Worm (Caenorhabditis elegans): ENCODE results near the gene thoc-2.

The thoc-2 gene

ce11 chrIII:6382987-6383602, 15.3 kb downstream of the thoc-2 start, which contains the start of gene let-716 (continued):
- TF ChIP-seq F49E8.2 (tag; optimal IDR thresholded peaks at IDR 0.05; ENCODE audit: borderline replicate concordance) (no peak), ceh-20 (GFP tag; IDR thresholded peaks at IDR 0.05) (no peak), T20F7.1 (GFP tag; optimal IDR thresholded peaks at IDR 0.05) (no peak), ZK546.5 (tag; optimal IDR thresholded peaks at IDR 0.05) (no peak), Y75B8A.6 (GFP tag; IDR thresholded peaks at IDR 0.05) (no peak), unc-39 (tag; optimal IDR thresholded peaks at IDR 0.05) (no peak), hlh-30 (tag; optimal IDR thresholded peaks at IDR 0.05; ENCODE audit: insufficient read depth) (no peak), mxl-3 (GFP tag; optimal IDR thresholded peaks at IDR 0.05) (no peak), hif-1 (tag; optimal IDR thresholded peaks at IDR 0.05) (peak in 1 of 2 experiments; percentile 20), lin-29 (GFP tag; IDR thresholded peaks at IDR 0.05) (no peak), nhr-76 (tag; optimal IDR thresholded peaks at IDR 0.05) (no peak), daf-16 (GFP tag; optimal IDR thresholded peaks at IDR 0.05) (no peak), daf-16 (tag; optimal IDR thresholded peaks at IDR 0.05) (no peak), nhr-48 (tag; optimal IDR thresholded peaks at IDR 0.05) (no peak)

DNA sequence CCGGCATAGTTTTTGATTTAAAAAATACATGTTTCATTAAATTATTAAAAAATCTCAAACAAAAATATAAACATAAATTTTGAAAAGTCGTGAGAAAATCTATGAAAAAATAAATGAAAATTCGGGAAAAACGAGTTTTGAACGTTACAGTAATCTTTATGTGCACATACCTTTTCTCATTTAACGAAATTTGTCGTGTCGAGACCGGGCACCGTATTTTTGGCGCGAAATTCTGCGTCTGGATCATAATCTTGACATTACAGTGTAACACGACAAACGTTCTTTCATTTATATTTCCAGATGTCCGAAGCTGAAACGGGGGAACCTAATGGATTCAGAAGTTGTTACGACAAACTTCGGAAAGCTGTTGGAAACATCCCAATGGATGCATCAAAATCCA, 21.7 kb downstream of the thoc-2 start, which contains the start of gene C16A3.2:
Gene C16A3.2, plus strand, starts transcription at position 301 of the 400 bp plus-strand sequence.
- TF ChIP-seq duxl-1 (tag; optimal IDR thresholded peaks at IDR 0.05; ENCODE audit: poor library complexity) (no peak), ZK546.5 (tag; optimal IDR thresholded peaks at IDR 0.05) (no peak), dmd-9 (GFP tag; IDR thresholded peaks at IDR 0.05) (no peak), mxl-2 (GFP tag; conservative IDR thresholded peaks at IDR 0.05) (no peak)

- TF ChIP-seq dve-1 (tag; optimal IDR thresholded peaks at IDR 0.05; ENCODE audit: insufficient read depth) (no peak), rbr-2 (tag; optimal IDR thresholded peaks at IDR 0.05) (no peak)
Observed at ce11 chrIII:6390644-6391043, 22.8 kb downstream of the thoc-2 start, which contains the start of gene smrc-1. smrc-1 (plus strand) TSS chrIII:6390944.

DNA sequence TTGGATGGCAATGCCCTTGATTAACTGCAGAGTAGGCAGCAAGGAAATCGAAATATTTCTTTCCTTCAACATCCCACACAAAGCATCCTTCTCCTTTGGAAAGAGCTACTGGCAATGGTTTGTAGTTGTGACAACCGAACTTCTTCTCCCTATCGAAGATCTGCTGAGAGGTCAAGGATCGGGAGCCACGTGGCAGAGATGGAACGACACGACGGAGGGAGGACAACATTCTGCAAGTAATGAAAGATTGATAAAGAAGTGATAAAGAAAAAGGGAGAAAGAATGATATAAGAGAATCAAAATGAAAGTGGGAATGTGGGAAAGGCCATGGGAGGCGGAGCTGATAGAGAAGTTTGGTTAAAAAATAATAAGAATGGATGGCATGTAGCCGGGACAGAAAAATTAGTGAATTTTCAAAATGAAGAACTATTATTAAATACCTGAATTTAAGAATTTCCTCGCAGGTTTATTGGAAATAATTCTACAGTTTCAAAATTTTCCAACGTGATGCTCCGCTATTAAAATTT, 27.9 kb downstream of the thoc-2 start, which contains the start of gene oatr-1:
Gene oatr-1, minus strand, starts transcription at position 477 of the 527 bp plus-strand sequence.
- TF ChIP-seq ceh-20 (GFP tag; IDR thresholded peaks at IDR 0.05) (no peak), dve-1 (tag; optimal IDR thresholded peaks at IDR 0.05; ENCODE audit: insufficient read depth) (peak; percentile 27), lin-13 (GFP tag; optimal IDR thresholded peaks at IDR 0.05) (no peak), D1046.2 (GFP tag; IDR thresholded peaks at IDR 0.05) (no peak), aha-1 (tag) (peak; percentile 49), arid-1 (GFP tag; conservative IDR thresholded peaks at IDR 0.05) (no peak), nhr-11 (tag; optimal IDR thresholded peaks at IDR 0.05) (no peak), nhr-28 (tag; optimal IDR thresholded peaks at IDR 0.05) (peak; percentile 48), mdl-1 (tag; optimal IDR thresholded peaks at IDR 0.05) (peak in 1 of 2 experiments; percentile 65), ces-1 (GFP tag; optimal IDR thresholded peaks at IDR 0.05) (no peak), madf-9 (GFP tag; conservative IDR thresholded peaks at IDR 0.05) (no peak), ama-1 (optimal IDR thresholded peaks at IDR 0.05) (no peak), attf-4 (tag; optimal IDR thresholded peaks at IDR 0.05) (no peak), ctbp-1 (GFP tag; IDR thresholded peaks at IDR 0.05) (no peak), spr-3 (GFP tag; optimal IDR thresholded peaks at IDR 0.05) (no peak), nhr-111 (GFP tag; optimal IDR thresholded peaks at IDR 0.05) (no peak), daf-16 (GFP tag; optimal IDR thresholded peaks at IDR 0.05) (no peak), daf-16 (tag; optimal IDR thresholded peaks at IDR 0.05) (peak; percentile 41), hlh-11 (tag; optimal IDR thresholded peaks at IDR 0.05) (peak; percentile 25), lin-29 (GFP tag; IDR thresholded peaks at IDR 0.05) (no peak), ceh-32 (tag; optimal IDR thresholded peaks at IDR 0.05; ENCODE audit: poor library complexity) (no peak), mep-1 (tag; optimal IDR thresholded peaks at IDR 0.05) (no peak), dmd-8 (GFP tag; IDR thresholded peaks at IDR 0.05) (no peak), zfp-2 (tag; optimal IDR thresholded peaks at IDR 0.05) (no peak), dpl-1 (GFP tag; optimal IDR thresholded peaks at IDR 0.05) (no peak), duxl-1 (tag; optimal IDR thresholded peaks at IDR 0.05; ENCODE audit: poor library complexity) (no peak), T26A8.4 (GFP tag; IDR thresholded peaks at IDR 0.05) (no peak), egl-43 (GFP tag; IDR thresholded peaks at IDR 0.05) (no peak), lin-39 (tag; optimal IDR thresholded peaks at IDR 0.05) (no peak), nhr-6 (tag; optimal IDR thresholded peaks at IDR 0.05) (no peak), spr-1 (tag; optimal IDR thresholded peaks at IDR 0.05) (no peak)

Measured in whole organism, L4 larva.